Fruit fly (Drosophila melanogaster) whole organism, prepupa: ENCODE data around the gene scramb2.

ENCODE experiments used
- CG11762 ChIP-seq: fragments of 200-800 bp; sonication (Bioruptor generic); optimal IDR thresholded peaks from 3 replicates; lab custom pipeline; 2016; ENCODE audit warnings: missing biosample characterization, missing genetic modification characterization; ENCODE audit not compliant: insufficient read depth
- CG11902 ChIP-seq: fragments of 200-800 bp; sonication (Bioruptor generic); optimal IDR thresholded peaks from 3 replicates; lab custom pipeline; 2016; ENCODE audit warnings: missing biosample characterization, missing genetic modification characterization
- CG3032 ChIP-seq: fragments of 200-800 bp; optimal IDR thresholded peaks from 2 replicates; lab custom pipeline; 2019; ENCODE audit warnings: missing biosample characterization, mild to moderate bottlenecking, missing genetic modification characterization, moderate library complexity
- CG8119 ChIP-seq: fragments of 200-800 bp; sonication (Bioruptor generic); IDR thresholded peaks from 3 replicates; pipeline ENCODE4 v1.3.6; 2022; ENCODE audit warnings: missing biosample characterization, missing genetic modification characterization
- Hr38 ChIP-seq: sonication (Bioruptor generic); optimal IDR thresholded peaks from 2 replicates; lab custom pipeline; 2016; ENCODE audit warnings: missing biosample characterization, missing genetic modification characterization
- acj6 ChIP-seq: fragments of 200-800 bp; sonication (Bioruptor generic); optimal IDR thresholded peaks from 3 replicates; lab custom pipeline; 2016; ENCODE audit warnings: missing biosample characterization, missing genetic modification characterization
- net ChIP-seq: fragments of 200-800 bp; sonication (Bioruptor generic); optimal IDR thresholded peaks from 3 replicates; lab custom pipeline; 2016; ENCODE audit warnings: missing biosample characterization, missing genetic modification characterization
- salr ChIP-seq, 2 experiments: fragments of 200-800 bp; sonication (Bioruptor generic); optimal IDR thresholded peaks; 3 replicates each; lab custom pipeline; 2016 to 2018; ENCODE audit warnings: missing biosample characterization in 2 of 2, missing genetic modification characterization in 2 of 2, mild to moderate bottlenecking in 1 of 2

DNA sequence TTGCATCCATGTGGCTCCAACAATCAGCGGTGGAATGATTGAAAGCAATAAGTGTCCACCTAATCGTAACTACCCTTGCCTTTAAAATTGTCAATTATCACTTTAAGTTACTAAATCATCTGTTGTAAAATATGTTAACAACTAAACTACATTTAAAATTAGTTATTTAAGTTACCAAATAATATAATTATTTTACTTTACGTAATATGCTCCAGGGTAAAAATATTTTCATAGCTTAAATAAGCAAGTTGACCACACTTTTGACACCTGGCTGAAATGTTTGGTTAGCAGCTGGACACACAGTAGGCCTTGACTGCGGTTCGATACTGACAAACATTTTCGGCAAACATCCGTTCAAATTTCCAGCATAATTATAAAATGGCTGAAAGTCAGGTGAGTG lies 51.7 kb downstream of the scramb2 start, which contains the start of gene CG2113:
- TF ChIP-seq CG8119 (GFP tag; lab: Robert Waterston, UW) (no peak), CG11902 (no peak), acj6 (GFP tag; lab: Kevin White, UChicago) (no peak), CG11762 (GFP tag; lab: Kevin White, UChicago) (no peak), net (GFP tag; lab: Kevin White, UChicago) (no peak), salr (GFP tag; optimal IDR thresholded peaks at IDR 0.05; lab: Kevin White, UChicago) (no peak), CG3032 (tag; lab: Kevin White, UChicago) (no peak), Hr38 (GFP tag; lab: Kevin White, UChicago) (no peak)
